Fruit fly (Drosophila melanogaster) whole organism, pupa: ENCODE measurements around the gene Lkb1.

Experiments used
- CG10348 ChIP-seq: fragments of 200-800 bp; sonication (Bioruptor generic); IDR thresholded peaks from 2 replicates; pipeline ENCODE4 v1.3.6; 2022; ENCODE audit warnings: missing biosample characterization, missing genetic modification characterization
- CG12605 ChIP-seq: fragments of 200-800 bp; sonication (Bioruptor generic); IDR thresholded peaks from 2 replicates; pipeline ENCODE4 v1.3.6; 2022; ENCODE audit warnings: missing biosample characterization, missing genetic modification characterization
- CG13204 ChIP-seq: fragments of 200-800 bp; sonication (Bioruptor generic); optimal IDR thresholded peaks from 2 replicates; lab custom pipeline; 2018; ENCODE audit warnings: missing biosample characterization, mild to moderate bottlenecking, missing genetic modification characterization, moderate library complexity
- CG14655 ChIP-seq: fragments of 200-800 bp; sonication (Bioruptor generic); optimal IDR thresholded peaks from 3 replicates; lab custom pipeline; 2017; ENCODE audit warnings: mild to moderate bottlenecking, missing biosample characterization, missing genetic modification reagents, missing genetic modification characterization
- CG15710 ChIP-seq: fragments of 200-800 bp; sonication (Bioruptor generic); optimal IDR thresholded peaks from 2 replicates; lab custom pipeline; 2018; ENCODE audit warnings: missing biosample characterization, mild to moderate bottlenecking, missing genetic modification characterization, moderate library complexity
- CG17806 ChIP-seq: fragments of 200-800 bp; sonication (Bioruptor generic); optimal IDR thresholded peaks from 2 replicates; lab custom pipeline; 2018; ENCODE audit warnings: missing biosample characterization, mild to moderate bottlenecking, missing genetic modification characterization, moderate library complexity
- CG32121 ChIP-seq: fragments of 200-800 bp; sonication (Bioruptor generic); IDR thresholded peaks from 2 replicates; pipeline ENCODE4 v1.3.6; 2022; ENCODE audit warnings: missing biosample characterization, missing genetic modification characterization
- CG34367 ChIP-seq: fragments of 200-800 bp; sonication (Bioruptor generic); optimal IDR thresholded peaks from 2 replicates; lab custom pipeline; 2018; ENCODE audit warnings: missing biosample characterization, mild to moderate bottlenecking, missing genetic modification characterization
- CG4496 ChIP-seq: fragments of 200-800 bp; sonication (Bioruptor generic); IDR thresholded peaks from 3 replicates; pipeline ENCODE4 v1.3.6; 2022; ENCODE audit warnings: missing biosample characterization, missing genetic modification characterization
- CG8159 ChIP-seq: fragments of 200-800 bp; sonication (Bioruptor generic); optimal IDR thresholded peaks from 3 replicates; lab custom pipeline; 2018; ENCODE audit warnings: missing biosample characterization, mild to moderate bottlenecking, missing genetic modification characterization, moderate library complexity
- CG8301 ChIP-seq: fragments of 200-800 bp; sonication (Bioruptor generic); optimal IDR thresholded peaks from 2 replicates; lab custom pipeline; 2018; ENCODE audit warnings: missing biosample characterization, mild to moderate bottlenecking, missing genetic modification characterization
- CG9948 ChIP-seq: fragments of 200-800 bp; sonication (Bioruptor generic); optimal IDR thresholded peaks from 2 replicates; lab custom pipeline; 2018; ENCODE audit warnings: missing biosample characterization, mild to moderate bottlenecking, missing genetic modification characterization, moderate library complexity
- D1 ChIP-seq: fragments of 200-800 bp; sonication (Bioruptor generic); optimal IDR thresholded peaks from 2 replicates; lab custom pipeline; 2018; ENCODE audit warnings: missing biosample characterization, mild to moderate bottlenecking, missing genetic modification characterization, moderate library complexity
- EcR ChIP-seq: fragments of 200-800 bp; sonication (Bioruptor generic); optimal IDR thresholded peaks from 3 replicates; lab custom pipeline; 2019; ENCODE audit warnings: missing biosample characterization, missing genetic modification characterization, mild to moderate bottlenecking, moderate library complexity, missing genetic modification reagents
- Ets98B ChIP-seq: fragments of 200-800 bp; sonication (Bioruptor generic); IDR thresholded peaks from 2 replicates; pipeline ENCODE4 v1.3.6; 2022; ENCODE audit warnings: missing biosample characterization, missing genetic modification characterization
- Pif1A ChIP-seq: fragments of 200-800 bp; sonication (Bioruptor generic); optimal IDR thresholded peaks from 3 replicates; lab custom pipeline; 2016; ENCODE audit warnings: missing biosample characterization, missing genetic modification characterization
- Pif1B ChIP-seq: fragments of 200-800 bp; sonication (Bioruptor generic); optimal IDR thresholded peaks from 3 replicates; lab custom pipeline; 2016; ENCODE audit warnings: missing biosample characterization, missing genetic modification characterization
- Snoo ChIP-seq: fragments of 200-800 bp; sonication (Bioruptor generic); optimal IDR thresholded peaks from 3 replicates; lab custom pipeline; 2017; ENCODE audit warnings: missing biosample characterization, mild to moderate bottlenecking, missing genetic modification characterization, inconsistent platforms
- fd96Ca ChIP-seq: fragments of 200-800 bp; sonication (Bioruptor generic); IDR thresholded peaks from 3 replicates; pipeline ENCODE4 v1.3.6; 2022; ENCODE audit warnings: missing biosample characterization, missing genetic modification characterization
- gl ChIP-seq: fragments of 200-800 bp; sonication (Bioruptor generic); optimal IDR thresholded peaks from 2 replicates; lab custom pipeline; 2018; ENCODE audit warnings: missing biosample characterization, mild to moderate bottlenecking, missing genetic modification characterization
- rn ChIP-seq: fragments of 200-800 bp; sonication (Bioruptor generic); IDR thresholded peaks from 2 replicates; pipeline ENCODE4 v1.3.6; 2022; ENCODE audit warnings: missing biosample characterization, missing genetic modification characterization

Gene Lkb1

dm6 chr3R:13676137-13677086, at the start of gene Lkb1, which contains the start of gene CG9588:
Gene Lkb1 (plus strand): TSS chr3R:13676549.
Gene CG9588 (minus strand): TSS chr3R:13676681.
- TF ChIP-seq Snoo (peak; percentile 62), EcR (GFP tag; lab: Kevin White, UChicago) (no peak), CG9948 (peak; percentile 61), rn (GFP tag; lab: Robert Waterston, UW) (peak; percentile 75), CG12605 (peak; percentile 78), D1 (tag; lab: Kevin White, UChicago) (no peak), CG15710 (tag; lab: Kevin White, UChicago) (peak; percentile 60), fd96Ca (peak; percentile 88), gl (tag; lab: Kevin White, UChicago) (peak; percentile 23), Pif1A (GFP tag; lab: Kevin White, UChicago) (peak; percentile 80), CG34367 (tag; lab: Kevin White, UChicago) (peak; percentile 66), CG10348 (GFP tag; lab: Robert Waterston, UW) (peak; percentile 47; the same call in 1 of the 2 replicates), CG17806 (tag; lab: Kevin White, UChicago) (peak; percentile 69), Ets98B (GFP tag; lab: Robert Waterston, UW) (peak; percentile 87), CG32121 (GFP tag; lab: Robert Waterston, UW) (peak; percentile 80), CG8301 (tag; lab: Kevin White, UChicago) (peak; percentile 66), CG13204 (GFP tag; lab: Kevin White, UChicago) (no peak), CG4496 (GFP tag; lab: Robert Waterston, UW) (peak; percentile 94), CG14655 (GFP tag; lab: Kevin White, UChicago) (no peak), CG8159 (tag; lab: Kevin White, UChicago) (peak; percentile 59), Pif1B (GFP tag; lab: Kevin White, UChicago) (peak; percentile 74)

- TF ChIP-seq rn (GFP tag; lab: Robert Waterston, UW) (no peak), EcR (GFP tag; lab: Kevin White, UChicago) (no peak), CG14655 (GFP tag; lab: Kevin White, UChicago) (no peak), CG32121 (GFP tag; lab: Robert Waterston, UW) (no peak), CG13204 (GFP tag; lab: Kevin White, UChicago) (no peak), CG34367 (tag; lab: Kevin White, UChicago) (no peak), D1 (tag; lab: Kevin White, UChicago) (no peak), Snoo (no peak)
Observed at dm6 chr3R:13631642-13632041, 44.7 kb upstream of the Lkb1 start, which contains the start of gene CG10841. Gene CG10841 (plus strand): TSS chr3R:13631942.

- no peak for TF ChIP-seq CG14655 (GFP tag; lab: Kevin White, UChicago)
- peak; percentile 52; the same call in 1 of the 2 replicates for TF ChIP-seq CG32121 (GFP tag; lab: Robert Waterston, UW)
- TF ChIP-seq Pif1A (GFP tag; lab: Kevin White, UChicago) = peak; percentile 67
- peak; percentile 30 for TF ChIP-seq CG15710 (tag; lab: Kevin White, UChicago)
- TF ChIP-seq CG12605 = no peak
- TF ChIP-seq Pif1B (GFP tag; lab: Kevin White, UChicago) = peak; percentile 69
- TF ChIP-seq rn (GFP tag; lab: Robert Waterston, UW) = no peak
- TF ChIP-seq CG17806 (tag; lab: Kevin White, UChicago) = peak; percentile 25
- peak; percentile 59; the same call in 1 of the 2 replicates for TF ChIP-seq Ets98B (GFP tag; lab: Robert Waterston, UW)
- TF ChIP-seq Snoo = peak; percentile 25
- TF ChIP-seq EcR (GFP tag; lab: Kevin White, UChicago) = peak; percentile 16
Observed at dm6 chr3R:13644778-13645660, 31.3 kb upstream of the Lkb1 start.

DNA sequence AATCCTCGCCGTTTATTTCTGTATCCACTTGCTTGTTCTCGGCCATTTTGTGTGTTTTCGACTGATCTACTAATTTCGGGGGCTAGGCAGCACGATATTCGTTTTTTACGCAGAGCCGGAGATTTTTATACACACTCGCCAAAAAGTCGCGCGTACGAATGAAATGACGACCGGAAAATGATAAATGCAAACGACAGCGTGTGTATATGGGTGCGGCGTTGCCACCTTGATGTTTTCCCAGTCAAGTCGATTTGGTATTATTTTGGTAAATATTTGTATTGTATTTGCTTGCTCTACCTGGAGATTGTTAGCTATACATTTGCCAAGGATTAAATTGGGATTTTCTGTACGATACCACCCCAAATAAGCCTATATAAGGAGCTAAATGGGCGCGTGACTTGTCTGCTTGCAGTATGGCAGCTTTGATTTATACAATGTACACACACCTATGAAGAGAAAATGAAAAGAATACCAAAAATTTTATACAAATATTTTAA, 30.4 kb upstream of the Lkb1 start, which contains the start of gene sqd:
sqd (minus strand) TSS at position 431 of the 497 bp plus-strand sequence.
- peak; percentile 11 for TF ChIP-seq CG17806 (tag; lab: Kevin White, UChicago)
- no peak for TF ChIP-seq D1 (tag; lab: Kevin White, UChicago)
- TF ChIP-seq Pif1B (GFP tag; lab: Kevin White, UChicago) = peak; percentile 44
- TF ChIP-seq CG8301 (tag; lab: Kevin White, UChicago) = no peak
- TF ChIP-seq CG9948 = peak; percentile 15
- peak; percentile 35; the same call in 1 of the 2 replicates for TF ChIP-seq Ets98B (GFP tag; lab: Robert Waterston, UW)
- TF ChIP-seq CG12605 = 0 out of 2 replicates have a peak, but pooled peaks have one; percentile 28
- peak; percentile 36 for TF ChIP-seq CG15710 (tag; lab: Kevin White, UChicago)
- peak; percentile 26 for TF ChIP-seq CG34367 (tag; lab: Kevin White, UChicago)
- TF ChIP-seq CG4496 (GFP tag; lab: Robert Waterston, UW) = peak; percentile 54; the same call in 2 of the 3 replicates
- TF ChIP-seq rn (GFP tag; lab: Robert Waterston, UW) = no peak
- TF ChIP-seq Snoo = peak; percentile 68
- no peak for TF ChIP-seq gl (tag; lab: Kevin White, UChicago)
- peak; percentile 18 for TF ChIP-seq CG13204 (GFP tag; lab: Kevin White, UChicago)
- peak; percentile 6 for TF ChIP-seq CG14655 (GFP tag; lab: Kevin White, UChicago)
- peak; percentile 24 for TF ChIP-seq Pif1A (GFP tag; lab: Kevin White, UChicago)
- no peak for TF ChIP-seq fd96Ca
